Fruit fly (Drosophila melanogaster) whole organism, embryonic: ENCODE data around the gene CG17118.
A peak's percentile ranks its signal among the peaks of the same experiment; 100 is the strongest.

Source experiments
- B-H1 ChIP-seq: fragments of 200-800 bp; sonication (Bioruptor generic); IDR thresholded peaks from 3 replicates; pipeline ENCODE4 v1.3.6; 2022; ENCODE audit warnings: missing biosample characterization, missing genetic modification characterization
- BEAF-32 ChIP-seq: fragments of 200-800 bp; sonication (Bioruptor generic); optimal IDR thresholded peaks from 3 replicates; lab custom pipeline; 2017; ENCODE audit warnings: missing biosample characterization, missing genetic modification characterization, mild to moderate bottlenecking, moderate library complexity, missing genetic modification reagents
- CG11456 ChIP-seq: fragments of 200-800 bp; sonication (Bioruptor generic); IDR thresholded peaks from 3 replicates; pipeline ENCODE4 v1.3.6; 2022; ENCODE audit warnings: missing biosample characterization, missing genetic modification characterization
- CG12071 ChIP-seq: fragments of 200-800 bp; sonication (Bioruptor generic); optimal IDR thresholded peaks from 3 replicates; lab custom pipeline; 2018; ENCODE audit warnings: missing biosample characterization, mild to moderate bottlenecking, missing genetic modification characterization
- CG12744 ChIP-seq: fragments of 200-800 bp; sonication (Bioruptor generic); optimal IDR thresholded peaks from 2 replicates; lab custom pipeline; 2016; ENCODE audit warnings: missing biosample characterization, missing genetic modification characterization
- CG12942 ChIP-seq: fragments of 200-800 bp; sonication (Bioruptor generic); optimal IDR thresholded peaks from 3 replicates; lab custom pipeline; 2016; ENCODE audit warnings: missing biosample characterization, missing genetic modification characterization
- CG14710 ChIP-seq: fragments of 200-800 bp; sonication (Bioruptor generic); optimal IDR thresholded peaks from 3 replicates; lab custom pipeline; 2019; ENCODE audit warnings: missing biosample characterization, mild to moderate bottlenecking, missing genetic modification characterization, moderate library complexity
- CG15479 ChIP-seq: fragments of 200-800 bp; sonication (Bioruptor generic); optimal IDR thresholded peaks from 3 replicates; lab custom pipeline; 2019; ENCODE audit warnings: missing biosample characterization, mild to moderate bottlenecking, missing genetic modification characterization, moderate library complexity
- CG30403 ChIP-seq: fragments of 200-800 bp; sonication (Bioruptor generic); optimal IDR thresholded peaks from 3 replicates; lab custom pipeline; 2016; ENCODE audit warnings: missing biosample characterization, missing genetic modification characterization
- CG4328 ChIP-seq: fragments of 200-800 bp; sonication (Bioruptor generic); optimal IDR thresholded peaks from 3 replicates; lab custom pipeline; 2017; ENCODE audit warnings: missing biosample characterization, missing genetic modification reagents, missing genetic modification characterization
- CG5245 ChIP-seq: fragments of 200-800 bp; sonication (Bioruptor generic); optimal IDR thresholded peaks from 3 replicates; lab custom pipeline; 2016; ENCODE audit warnings: missing biosample characterization, missing genetic modification characterization
- CG5953 ChIP-seq: fragments of 200-800 bp; sonication (Bioruptor generic); IDR thresholded peaks from 2 replicates; pipeline ENCODE4 v1.3.6; 2022; ENCODE audit warnings: missing biosample characterization, missing genetic modification characterization
- CG6791 ChIP-seq: fragments of 200-800 bp; sonication (Bioruptor generic); IDR thresholded peaks from 3 replicates; pipeline ENCODE4 v1.3.6; 2022; ENCODE audit warnings: missing biosample characterization, missing genetic modification characterization; ENCODE audit not compliant: partially characterized antibody
- CG7357 ChIP-seq: fragments of 200-800 bp; sonication (Bioruptor generic); IDR thresholded peaks from 3 replicates; pipeline ENCODE4 v1.3.6; 2022; ENCODE audit warnings: missing biosample characterization, missing genetic modification characterization
- CG7745 ChIP-seq: fragments of 200-800 bp; sonication (Bioruptor generic); optimal IDR thresholded peaks from 2 replicates; lab custom pipeline; 2018; ENCODE audit warnings: missing biosample characterization, mild to moderate bottlenecking, missing genetic modification characterization, moderate library complexity
- CG7786 ChIP-seq: fragments of 200-800 bp; sonication (Bioruptor generic); optimal IDR thresholded peaks from 2 replicates; lab custom pipeline; 2016; ENCODE audit warnings: missing biosample characterization, missing genetic modification characterization
- CG8478 ChIP-seq: fragments of >200 bp; optimal IDR thresholded peaks from 2 replicates; lab custom pipeline; 2018
- Chrac-16 ChIP-seq: fragments of 200-800 bp; sonication (Bioruptor generic); optimal IDR thresholded peaks from 3 replicates; lab custom pipeline; 2016; ENCODE audit warnings: missing biosample characterization, missing genetic modification characterization
- CkIIα-i1 ChIP-seq: fragments of 200-800 bp; sonication (Bioruptor generic); IDR thresholded peaks from 2 replicates; pipeline ENCODE4 v1.3.6; 2022; ENCODE audit warnings: missing biosample characterization, missing genetic modification characterization
- Dek ChIP-seq: fragments of 200-800 bp; sonication (Bioruptor generic); optimal IDR thresholded peaks from 3 replicates; lab custom pipeline; 2019; ENCODE audit warnings: missing biosample characterization, mild to moderate bottlenecking, missing genetic modification characterization, moderate library complexity
- HmgZ ChIP-seq: fragments of 200-800 bp; sonication (Bioruptor generic); optimal IDR thresholded peaks from 2 replicates; lab custom pipeline; 2018; ENCODE audit warnings: missing biosample characterization, mild to moderate bottlenecking, missing genetic modification characterization
- Hsf ChIP-seq: fragments of 200-800 bp; sonication (Bioruptor generic); optimal IDR thresholded peaks from 3 replicates; lab custom pipeline; 2016; ENCODE audit warnings: missing biosample characterization, missing genetic modification characterization
- Med ChIP-seq: fragments of 200-800 bp; sonication (Bioruptor generic); peaks from one replicate; lab custom pipeline; 2016; ENCODE audit warnings: missing biosample characterization, missing genetic modification characterization, mild to moderate bottlenecking, inconsistent platforms, moderate library complexity
- NFAT ChIP-seq: fragments of 200-800 bp; sonication (Bioruptor generic); IDR thresholded peaks from 2 replicates; pipeline ENCODE4 v1.3.6; 2022; ENCODE audit warnings: missing biosample characterization, missing genetic modification characterization
- Oli ChIP-seq: fragments of 200-800 bp; sonication (Bioruptor generic); optimal IDR thresholded peaks from 2 replicates; lab custom pipeline; 2018; ENCODE audit warnings: missing biosample characterization, mild to moderate bottlenecking, missing genetic modification characterization, moderate library complexity
- Side ChIP-seq: fragments of 200-800 bp; sonication (Bioruptor generic); optimal IDR thresholded peaks from 2 replicates; lab custom pipeline; 2016; ENCODE audit warnings: missing biosample characterization, missing genetic modification characterization
- Sox100B ChIP-seq: fragments of 200-800 bp; sonication (Bioruptor generic); optimal IDR thresholded peaks from 3 replicates; lab custom pipeline; 2018; ENCODE audit warnings: missing biosample characterization, mild to moderate bottlenecking, missing genetic modification characterization
- Sox102F ChIP-seq: fragments of 200-800 bp; sonication (Bioruptor generic); optimal IDR thresholded peaks from 2 replicates; lab custom pipeline; 2018; ENCODE audit warnings: missing biosample characterization, mild to moderate bottlenecking, missing genetic modification characterization, moderate library complexity
- Xbp1 ChIP-seq: fragments of 200-800 bp; sonication (Bioruptor generic); optimal IDR thresholded peaks from 3 replicates; lab custom pipeline; 2016; ENCODE audit warnings: missing biosample characterization, mild to moderate bottlenecking, missing genetic modification characterization
- YL-1 ChIP-seq: fragments of 200-800 bp; sonication (Bioruptor generic); optimal IDR thresholded peaks from 3 replicates; lab custom pipeline; 2017; ENCODE audit warnings: missing biosample characterization, mild to moderate bottlenecking, missing genetic modification characterization
- bsh ChIP-seq, 2 experiments: fragments of 200-800 bp; sonication (Bioruptor generic); optimal IDR thresholded peaks; 2 replicates each; lab custom pipeline; 2017 to 2018; ENCODE audit warnings: mild to moderate bottlenecking in 2 of 2, missing biosample characterization in 2 of 2, missing genetic modification characterization in 2 of 2, moderate library complexity in 1 of 2
- cato ChIP-seq: fragments of 200-800 bp; sonication (Bioruptor generic); optimal IDR thresholded peaks from 2 replicates; lab custom pipeline; 2016; ENCODE audit warnings: missing biosample characterization, missing genetic modification characterization, borderline replicate concordance
- croc ChIP-seq: fragments of 200-800 bp; sonication (Bioruptor generic); conservative IDR thresholded peaks from 3 replicates; pipeline ENCODE4 v1.3.6; 2022; ENCODE audit warnings: missing biosample characterization, missing genetic modification characterization
- gce ChIP-seq: fragments of 200-800 bp; sonication (Bioruptor generic); IDR thresholded peaks from 3 replicates; pipeline ENCODE4 v1.3.6; 2022; ENCODE audit warnings: missing biosample characterization, missing genetic modification characterization
- gcm2 ChIP-seq: fragments of 200-800 bp; sonication (Bioruptor generic); optimal IDR thresholded peaks from 2 replicates; lab custom pipeline; 2016; ENCODE audit warnings: missing biosample characterization, missing genetic modification characterization
- hb ChIP-seq: fragments of 200-800 bp; sonication (Bioruptor generic); IDR thresholded peaks from 3 replicates; pipeline ENCODE4 v1.3.6; 2022; ENCODE audit warnings: missing biosample characterization, missing genetic modification characterization; ENCODE audit not compliant: partially characterized antibody
- nau ChIP-seq: fragments of 200-800 bp; sonication (Bioruptor generic); optimal IDR thresholded peaks from 3 replicates; lab custom pipeline; 2017; ENCODE audit warnings: missing biosample characterization, mild to moderate bottlenecking, missing genetic modification characterization, missing genetic modification reagents
- nom ChIP-seq: fragments of 200-800 bp; sonication (Bioruptor generic); optimal IDR thresholded peaks from 2 replicates; lab custom pipeline; 2017; ENCODE audit warnings: missing biosample characterization, missing genetic modification characterization, mild to moderate bottlenecking, moderate library complexity, missing genetic modification reagents
- odd ChIP-seq: fragments of 200-800 bp; sonication (Bioruptor generic); optimal IDR thresholded peaks from 2 replicates; lab custom pipeline; 2017; ENCODE audit warnings: missing biosample characterization, mild to moderate bottlenecking, missing genetic modification characterization
- sens ChIP-seq: fragments of 200-800 bp; sonication (Bioruptor generic); peaks from one replicate; lab custom pipeline; 2016; ENCODE audit warnings: missing biosample characterization, missing genetic modification characterization
- sens-2 ChIP-seq: fragments of 200-800 bp; sonication (Bioruptor generic); IDR thresholded peaks from 2 replicates; pipeline ENCODE4 v1.3.6; 2022; ENCODE audit warnings: missing biosample characterization, missing genetic modification characterization
- shn ChIP-seq: fragments of 200-800 bp; sonication (Bioruptor generic); optimal IDR thresholded peaks from 3 replicates; lab custom pipeline; 2016; ENCODE audit warnings: missing biosample characterization, missing genetic modification characterization
- sim ChIP-seq: fragments of 200-800 bp; sonication (Bioruptor generic); IDR thresholded peaks from 2 replicates; pipeline ENCODE4 v1.3.6; 2022; ENCODE audit warnings: missing biosample characterization, missing genetic modification characterization
- sisA ChIP-seq: fragments of 200-800 bp; sonication (Bioruptor generic); IDR thresholded peaks from 2 replicates; pipeline ENCODE4 v1.3.6; 2022; ENCODE audit warnings: missing biosample characterization, missing genetic modification characterization
- slou ChIP-seq: fragments of 200-800 bp; sonication (Bioruptor generic); optimal IDR thresholded peaks from 3 replicates; lab custom pipeline; 2016; ENCODE audit warnings: missing biosample characterization, missing genetic modification characterization
- slp2 ChIP-seq: fragments of 200-800 bp; sonication (Bioruptor generic); optimal IDR thresholded peaks from 2 replicates; lab custom pipeline; 2016; ENCODE audit warnings: missing biosample characterization, missing genetic modification characterization
- sug ChIP-seq: fragments of 200-800 bp; optimal IDR thresholded peaks from 2 replicates; lab custom pipeline; 2019; ENCODE audit warnings: missing biosample characterization, mild to moderate bottlenecking, missing genetic modification characterization, moderate library complexity
- trem ChIP-seq: fragments of 200-800 bp; optimal IDR thresholded peaks from 3 replicates; lab custom pipeline; 2019; ENCODE audit warnings: missing biosample characterization, mild to moderate bottlenecking, missing genetic modification characterization, moderate library complexity
- tx ChIP-seq: fragments of 200-800 bp; sonication (Bioruptor generic); optimal IDR thresholded peaks from 2 replicates; lab custom pipeline; 2016; ENCODE audit warnings: missing biosample characterization, missing genetic modification characterization
- vvl ChIP-seq: fragments of 200-800 bp; sonication (Bioruptor generic); IDR thresholded peaks from 2 replicates; pipeline ENCODE4 v1.3.6; 2022; ENCODE audit warnings: missing biosample characterization, missing genetic modification characterization
- wdn ChIP-seq: fragments of 200-800 bp; sonication (Bioruptor generic); IDR thresholded peaks from 2 replicates; pipeline ENCODE4 v1.3.6; 2022; ENCODE audit warnings: missing biosample characterization, missing genetic modification characterization

CG17118 gene

dm6 chr2L:10756049-10756448 lies 26.0 kb downstream of the CG17118 start, which contains the start of gene CG17124 (continued):
- TF ChIP-seq vvl (GFP tag; lab: Robert Waterston, UW), result peak; percentile 71; the same call in 1 of the 2 replicates
- no peak; the same call in 2 of the 3 replicates for TF ChIP-seq B-H1 (GFP tag; lab: Robert Waterston, UW)
- no peak for TF ChIP-seq slp2 (GFP tag; lab: Kevin White, UChicago)
- TF ChIP-seq BEAF-32 (GFP tag; lab: Kevin White, UChicago), result no peak
- TF ChIP-seq CG5245 (GFP tag; lab: Kevin White, UChicago), result no peak
- TF ChIP-seq gcm2 (GFP tag; lab: Kevin White, UChicago), result no peak
- no peak for TF ChIP-seq odd (GFP tag; lab: Kevin White, UChicago)
- peak; percentile 36 for TF ChIP-seq Side (GFP tag; lab: Kevin White, UChicago)
- TF ChIP-seq trem (tag; lab: Kevin White, UChicago), result no peak
- no peak for TF ChIP-seq CG12744 (GFP tag; lab: Kevin White, UChicago)
- peak; percentile 73 for TF ChIP-seq nom (GFP tag; lab: Kevin White, UChicago)
- 0 out of 3 replicates have a peak, but pooled peaks have one; percentile 12 for TF ChIP-seq gce (GFP tag; lab: Robert Waterston, UW)
- TF ChIP-seq CG14710 (tag; lab: Kevin White, UChicago), result no peak
- TF ChIP-seq CG6791 (GFP tag; lab: Robert Waterston, UW), result peak; percentile 48; the same call in 2 of the 3 replicates
- no peak for TF ChIP-seq Chrac-16
- 0 out of 2 replicates have a peak, but pooled peaks have one; percentile 51 for TF ChIP-seq CG5953 (GFP tag; lab: Robert Waterston, UW)
- TF ChIP-seq CkIIα-i1 (GFP tag; lab: Robert Waterston, UW), result no peak
- no peak for TF ChIP-seq CG7745 (tag; lab: Kevin White, UChicago)
- TF ChIP-seq nau, result peak; percentile 54
- no peak for TF ChIP-seq tx (GFP tag; lab: Kevin White, UChicago)
- TF ChIP-seq CG4328 (GFP tag; lab: Kevin White, UChicago), result no peak
- no peak for TF ChIP-seq Sox100B (GFP tag; lab: Kevin White, UChicago)
- no peak for TF ChIP-seq hb (GFP tag; lab: Robert Waterston, UW)
- TF ChIP-seq CG12942 (GFP tag; lab: Kevin White, UChicago), result no peak
- no peak for TF ChIP-seq Hsf (GFP tag; lab: Kevin White, UChicago)
- TF ChIP-seq CG15479 (GFP tag; lab: Kevin White, UChicago), result no peak
- TF ChIP-seq CG7357, result no peak
- TF ChIP-seq Sox102F, result no peak
- TF ChIP-seq CG12071 (GFP tag; lab: Kevin White, UChicago), result peak; percentile 56
- no peak for TF ChIP-seq cato
- no peak for TF ChIP-seq CG8478 (lab: Kevin White, UChicago)
- 0 out of 3 replicates have a peak, but pooled peaks have one; percentile 52 for TF ChIP-seq CG11456 (GFP tag; lab: Robert Waterston, UW)
- TF ChIP-seq Med (GFP tag; lab: Kevin White, UChicago), result peak; percentile 91
- TF ChIP-seq CG7786, result no peak
- TF ChIP-seq YL-1 (GFP tag; lab: Kevin White, UChicago), result peak; percentile 7
- no peak for TF ChIP-seq Oli (tag; lab: Kevin White, UChicago)
- TF ChIP-seq sug (tag; lab: Kevin White, UChicago), result peak; percentile 15
- TF ChIP-seq croc (GFP tag; lab: Robert Waterston, UW), result no peak
- TF ChIP-seq wdn, result 0 out of 2 replicates have a peak, but pooled peaks have one; percentile 29
- peak; percentile 14 to 27 for TF ChIP-seq bsh (GFP tag; optimal IDR thresholded peaks at IDR 0.05; lab: Kevin White, UChicago)
- no peak for TF ChIP-seq shn (GFP tag; lab: Kevin White, UChicago)
- TF ChIP-seq CG30403, result no peak
- TF ChIP-seq Dek (tag; lab: Kevin White, UChicago), result no peak
- no peak for TF ChIP-seq sisA (GFP tag; lab: Robert Waterston, UW)
- TF ChIP-seq Xbp1 (GFP tag; lab: Kevin White, UChicago), result no peak
- peak; percentile 52 for TF ChIP-seq sens (GFP tag; lab: Kevin White, UChicago)
- TF ChIP-seq NFAT, result peak; percentile 69
- no peak for TF ChIP-seq slou
- TF ChIP-seq HmgZ, result peak; percentile 46
- TF ChIP-seq sens-2 (GFP tag; lab: Robert Waterston, UW), result no peak
- no peak for TF ChIP-seq sim (GFP tag; lab: Robert Waterston, UW)
